Worm (Caenorhabditis elegans) whole organism, late embryonic: ENCODE data around the gene Y43F8B.12.

ENCODE experiments used
- ahr-1 ChIP-seq: sonication (generic microtip); optimal IDR thresholded peaks from 2 replicates; lab custom pipeline; 2016; ENCODE audit warnings: missing genetic modification characterization, missing compliant biosample characterization
- ama-1 ChIP-seq: fragments of 150-350 bp; optimal IDR thresholded peaks from 2 replicates; lab custom pipeline; 2014
- ceh-30 ChIP-seq: fragments of 150-350 bp; optimal IDR thresholded peaks from 2 replicates; lab custom pipeline; 2014; ENCODE audit warnings: missing biosample characterization, missing genetic modification characterization
- dve-1 ChIP-seq: sonication (generic microtip); optimal IDR thresholded peaks from 2 replicates; lab custom pipeline; 2017; ENCODE audit warnings: antibody characterized with exemption, mild to moderate bottlenecking, missing genetic modification characterization, missing compliant biosample characterization
- fkh-10 ChIP-seq: fragments of 150-350 bp; optimal IDR thresholded peaks from 2 replicates; lab custom pipeline; 2014; ENCODE audit warnings: missing biosample characterization, missing genetic modification reagents, missing genetic modification characterization
- hlh-13 ChIP-seq: fragments of 200-800 bp; sonication (Bioruptor generic); optimal IDR thresholded peaks from 2 replicates; lab custom pipeline; 2018; ENCODE audit warnings: mild to moderate bottlenecking, missing genetic modification characterization, missing compliant biosample characterization
- pha-2 ChIP-seq: sonication (generic microtip); optimal IDR thresholded peaks from 2 replicates; lab custom pipeline; 2017; ENCODE audit warnings: mild to moderate bottlenecking, missing genetic modification characterization, missing compliant biosample characterization
- sox-4 ChIP-seq: sonication (generic microtip); optimal IDR thresholded peaks from 2 replicates; lab custom pipeline; 2017; ENCODE audit warnings: mild to moderate bottlenecking, missing genetic modification characterization, inconsistent platforms, missing compliant biosample characterization
- tbx-2 ChIP-seq: sonication (generic microtip); optimal IDR thresholded peaks from 2 replicates; lab custom pipeline; 2016; ENCODE audit warnings: missing genetic modification characterization, missing compliant biosample characterization
- ttx-3 ChIP-seq: sonication (generic microtip); optimal IDR thresholded peaks from 2 replicates; lab custom pipeline; 2016; ENCODE audit warnings: missing genetic modification reagents, missing genetic modification characterization, missing compliant biosample characterization

- TF ChIP-seq ahr-1 (tag; lab: Kevin White, UChicago) (no peak), fkh-10 (no peak), ceh-30 (tag; lab: Kevin White, UChicago) (no peak), ama-1 (lab: Kevin White, UChicago) (no peak), hlh-13 (GFP tag; lab: Kevin White, UChicago) (no peak), ttx-3 (tag; lab: Kevin White, UChicago) (no peak), pha-2 (tag; lab: Kevin White, UChicago) (no peak), tbx-2 (tag; lab: Kevin White, UChicago) (no peak), dve-1 (tag; lab: Kevin White, UChicago) (no peak), sox-4 (tag; lab: Kevin White, UChicago) (no peak)
These were observed 50.4 kb downstream of the Y43F8B.12 start for ce11 chrV:19518468-19519168.
